Fruit fly (Drosophila melanogaster) whole organism, adult: ENCODE data around the gene Dhc64C.

Experiments
- CG11617 ChIP-seq: fragments of 200-800 bp; sonication (Bioruptor generic); optimal IDR thresholded peaks from 2 replicates; lab custom pipeline; 2017; ENCODE audit warnings: mild to moderate bottlenecking, missing biosample characterization, missing genetic modification reagents, missing genetic modification characterization
- CG12768 ChIP-seq: fragments of 200-800 bp; sonication (Bioruptor generic); optimal IDR thresholded peaks from 2 replicates; lab custom pipeline; 2017; ENCODE audit warnings: missing biosample characterization, missing genetic modification characterization, mild to moderate bottlenecking, moderate library complexity, missing genetic modification reagents
- CG14711 ChIP-seq: fragments of 200-800 bp; sonication (Bioruptor generic); optimal IDR thresholded peaks from 2 replicates; lab custom pipeline; 2018; ENCODE audit warnings: missing biosample characterization, mild to moderate bottlenecking, missing genetic modification characterization, moderate library complexity
- CG1620 ChIP-seq: fragments of 200-800 bp; sonication (Bioruptor generic); optimal IDR thresholded peaks from 2 replicates; lab custom pipeline; 2016; ENCODE audit warnings: missing biosample characterization, missing genetic modification characterization
- CG33017 ChIP-seq: fragments of 200-800 bp; sonication (Bioruptor generic); optimal IDR thresholded peaks from 2 replicates; lab custom pipeline; 2018; ENCODE audit warnings: missing biosample characterization, mild to moderate bottlenecking, missing genetic modification characterization, moderate library complexity
- CG5204 ChIP-seq: fragments of 200-800 bp; sonication (Bioruptor generic); optimal IDR thresholded peaks from 2 replicates; lab custom pipeline; 2016; ENCODE audit warnings: missing biosample characterization, missing genetic modification characterization
- CG7045 ChIP-seq: fragments of 200-800 bp; sonication (Bioruptor generic); optimal IDR thresholded peaks from 2 replicates; lab custom pipeline; 2017; ENCODE audit warnings: missing biosample characterization, mild to moderate bottlenecking, missing genetic modification characterization
- CG7101 ChIP-seq: fragments of 200-800 bp; sonication (Bioruptor generic); optimal IDR thresholded peaks from 2 replicates; lab custom pipeline; 2018; ENCODE audit warnings: missing biosample characterization, mild to moderate bottlenecking, missing genetic modification characterization, moderate library complexity
- Clk ChIP-seq: fragments of 200-800 bp; sonication (Bioruptor generic); optimal IDR thresholded peaks from 2 replicates; lab custom pipeline; 2017; ENCODE audit warnings: missing biosample characterization, missing genetic modification characterization
- Crg-1 ChIP-seq: fragments of 200-800 bp; sonication (Bioruptor generic); optimal IDR thresholded peaks from 2 replicates; lab custom pipeline; 2016; ENCODE audit warnings: missing biosample characterization, missing genetic modification characterization
- Hr96 ChIP-seq: fragments of 200-800 bp; sonication (Bioruptor generic); optimal IDR thresholded peaks from 2 replicates; lab custom pipeline; 2016; ENCODE audit warnings: missing biosample characterization, missing genetic modification characterization
- Mnt ChIP-seq: fragments of 200-800 bp; sonication (Bioruptor generic); optimal IDR thresholded peaks from 2 replicates; lab custom pipeline; 2016; ENCODE audit warnings: missing biosample characterization, mild to moderate bottlenecking, missing genetic modification characterization
- bab1 ChIP-seq: fragments of 200-800 bp; sonication (Bioruptor generic); optimal IDR thresholded peaks from 3 replicates; lab custom pipeline; 2019; ENCODE audit warnings: missing biosample characterization, mild to moderate bottlenecking, missing genetic modification characterization, moderate library complexity
- cic ChIP-seq: fragments of 200-800 bp; sonication (Bioruptor generic); optimal IDR thresholded peaks from 2 replicates; lab custom pipeline; 2017; ENCODE audit warnings: missing biosample characterization, mild to moderate bottlenecking, missing genetic modification characterization, moderate library complexity
- cnc ChIP-seq, 2 experiments: fragments of >200 bp; optimal IDR thresholded peaks; 2 replicates each; lab custom pipeline; 2017
- kay ChIP-seq: fragments of 200-800 bp; sonication (Bioruptor generic); peaks from one replicate; lab custom pipeline; 2016; ENCODE audit warnings: missing biosample characterization, missing genetic modification characterization, borderline replicate concordance
- ovo ChIP-seq: fragments of 200-800 bp; sonication (Bioruptor generic); optimal IDR thresholded peaks from 2 replicates; lab custom pipeline; 2016; ENCODE audit warnings: missing biosample characterization, missing genetic modification characterization
- pad ChIP-seq: fragments of 200-800 bp; sonication (Bioruptor generic); optimal IDR thresholded peaks from 3 replicates; lab custom pipeline; 2017; ENCODE audit warnings: missing biosample characterization, missing genetic modification characterization, mild to moderate bottlenecking, moderate library complexity, missing genetic modification reagents
- tj ChIP-seq: fragments of 200-800 bp; sonication (Bioruptor generic); optimal IDR thresholded peaks from 3 replicates; lab custom pipeline; 2017; ENCODE audit warnings: missing biosample characterization, mild to moderate bottlenecking, missing genetic modification characterization, moderate library complexity
- toe ChIP-seq: fragments of 200-800 bp; sonication (Bioruptor generic); optimal IDR thresholded peaks from 2 replicates; lab custom pipeline; 2016; ENCODE audit warnings: missing biosample characterization, missing genetic modification characterization

Dhc64C gene

DNA sequence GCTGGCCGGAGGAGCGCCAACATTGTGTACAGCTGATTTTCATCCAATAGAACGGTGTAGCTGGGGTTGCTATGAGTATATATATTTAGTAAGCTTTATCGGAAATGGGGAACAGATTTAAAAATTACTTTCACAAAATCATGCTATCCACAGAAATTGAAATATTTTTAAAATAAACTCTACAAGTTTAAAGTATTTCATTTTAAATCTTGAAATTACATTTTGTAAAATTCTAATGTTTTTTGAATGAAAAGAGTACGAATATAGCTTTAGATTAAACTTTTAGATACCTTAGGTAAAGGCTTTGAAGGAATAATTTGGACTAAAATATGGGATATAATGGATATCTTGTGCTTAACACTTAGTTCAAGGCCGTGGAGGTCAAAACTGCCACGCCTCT lies 18.2 kb downstream of the Dhc64C start, which contains the start of gene CG18808:
Gene CG18808, minus strand, starts transcription at position 101 of the 400 bp plus-strand sequence.
- TF ChIP-seq CG14711 (tag; lab: Kevin White, UChicago) = no peak
- TF ChIP-seq pad (GFP tag; lab: Kevin White, UChicago) = no peak
- no peak for TF ChIP-seq ovo
- TF ChIP-seq CG11617 = no peak
- TF ChIP-seq bab1 (GFP tag; lab: Kevin White, UChicago) = no peak

DNA sequence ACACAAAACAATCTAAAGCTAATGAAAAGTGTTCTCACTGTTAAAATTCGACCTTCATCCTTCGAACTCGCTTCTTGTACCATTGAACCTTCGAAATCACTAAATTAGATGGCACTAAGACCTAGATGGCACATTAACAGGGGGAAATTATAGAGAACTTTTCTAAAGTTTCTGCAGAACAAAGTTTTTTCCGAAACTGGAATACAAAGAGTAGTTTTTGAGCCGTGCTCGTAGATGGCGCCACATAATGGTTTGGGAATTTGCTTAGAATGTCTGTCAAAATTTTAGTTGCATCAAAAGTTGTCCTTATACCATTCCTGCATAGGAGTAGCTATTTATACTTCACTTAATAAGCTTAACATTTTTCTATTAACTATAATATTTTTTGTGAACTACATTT lies 19.7 kb downstream of the Dhc64C start:
- no peak for TF ChIP-seq CG7045 (GFP tag; lab: Kevin White, UChicago)
- no peak for TF ChIP-seq CG33017 (tag; lab: Kevin White, UChicago)
- no peak for TF ChIP-seq CG14711 (tag; lab: Kevin White, UChicago)
- no peak for TF ChIP-seq cnc (optimal IDR thresholded peaks at IDR 0.05; lab: Kevin White, UChicago)
- no peak for TF ChIP-seq CG7101 (tag; lab: Kevin White, UChicago)
- TF ChIP-seq CG11617 = no peak
- TF ChIP-seq pad (GFP tag; lab: Kevin White, UChicago) = no peak
- TF ChIP-seq toe (GFP tag; lab: Kevin White, UChicago) = no peak
- no peak for TF ChIP-seq bab1 (GFP tag; lab: Kevin White, UChicago)
- TF ChIP-seq tj (GFP tag; lab: Kevin White, UChicago) = no peak
- no peak for TF ChIP-seq Clk
- no peak for TF ChIP-seq Crg-1 (GFP tag; lab: Kevin White, UChicago)
- no peak for TF ChIP-seq cic (GFP tag; lab: Kevin White, UChicago)
- no peak for TF ChIP-seq Hr96 (GFP tag; lab: Kevin White, UChicago)

DNA sequence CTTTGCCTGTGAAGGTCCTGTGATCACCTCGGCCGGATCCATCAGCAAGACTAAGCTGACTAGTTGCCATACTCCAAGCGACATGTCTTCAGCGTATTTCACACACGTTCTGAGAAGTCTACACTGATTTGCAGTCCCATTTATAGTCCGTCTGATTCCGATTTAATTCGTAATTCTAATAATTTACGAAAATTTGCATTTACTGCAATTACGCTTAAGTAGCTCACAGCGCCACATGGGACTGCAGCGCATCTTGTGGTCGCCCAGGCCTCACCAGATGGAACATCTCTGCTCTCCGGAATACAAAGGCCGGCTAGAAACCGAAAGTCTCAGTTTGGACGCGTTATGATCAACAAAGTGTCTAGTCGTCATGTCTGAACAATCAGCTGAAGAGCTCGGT lies 20.3 kb downstream of the Dhc64C start, which contains the start of gene CG7509:
Gene CG7509, minus strand, starts transcription at position 101 of the 400 bp plus-strand sequence.
- TF ChIP-seq CG11617 (no peak), Hr96 (GFP tag; lab: Kevin White, UChicago) (no peak), CG14711 (tag; lab: Kevin White, UChicago) (no peak), CG12768 (no peak), CG7045 (GFP tag; lab: Kevin White, UChicago) (no peak), Crg-1 (GFP tag; lab: Kevin White, UChicago) (no peak)

DNA sequence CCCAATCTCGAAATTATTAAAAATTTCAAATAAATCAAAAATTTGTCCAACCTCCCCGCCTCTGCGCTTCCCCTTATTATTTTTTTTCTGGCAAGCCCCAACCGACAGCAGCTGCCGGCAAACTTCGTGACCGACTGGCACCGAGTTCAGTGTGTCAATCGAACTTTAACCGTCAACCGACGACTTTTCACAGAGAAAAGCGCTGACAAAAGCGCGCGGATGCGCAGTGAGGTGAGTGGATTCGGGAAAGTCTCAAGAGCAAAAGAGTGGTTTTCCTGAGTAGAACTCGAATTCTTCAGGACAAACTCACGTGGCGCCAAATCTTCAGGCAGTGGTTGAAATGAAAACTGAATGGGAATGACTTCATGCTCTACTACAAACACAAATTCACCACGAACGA lies 24.8 kb downstream of the Dhc64C start:
- TF ChIP-seq kay (GFP tag; lab: Kevin White, UChicago) = no peak
- no peak for TF ChIP-seq CG5204
- no peak for TF ChIP-seq CG12768
- TF ChIP-seq CG14711 (tag; lab: Kevin White, UChicago) = no peak
- no peak for TF ChIP-seq Clk
- TF ChIP-seq Crg-1 (GFP tag; lab: Kevin White, UChicago) = no peak
- no peak for TF ChIP-seq CG7101 (tag; lab: Kevin White, UChicago)
- TF ChIP-seq bab1 (GFP tag; lab: Kevin White, UChicago) = no peak
- TF ChIP-seq Mnt (GFP tag; lab: Kevin White, UChicago) = no peak
- no peak for TF ChIP-seq CG1620 (GFP tag; lab: Kevin White, UChicago)
- no peak for TF ChIP-seq cnc (optimal IDR thresholded peaks at IDR 0.05; lab: Kevin White, UChicago)
- TF ChIP-seq CG33017 (tag; lab: Kevin White, UChicago) = no peak
- TF ChIP-seq cic (GFP tag; lab: Kevin White, UChicago) = no peak
- no peak for TF ChIP-seq toe (GFP tag; lab: Kevin White, UChicago)
- TF ChIP-seq ovo = no peak
- no peak for TF ChIP-seq pad (GFP tag; lab: Kevin White, UChicago)
- no peak for TF ChIP-seq tj (GFP tag; lab: Kevin White, UChicago)
- no peak for TF ChIP-seq CG7045 (GFP tag; lab: Kevin White, UChicago)
- TF ChIP-seq Hr96 (GFP tag; lab: Kevin White, UChicago) = no peak
- TF ChIP-seq CG11617 = no peak

DNA sequence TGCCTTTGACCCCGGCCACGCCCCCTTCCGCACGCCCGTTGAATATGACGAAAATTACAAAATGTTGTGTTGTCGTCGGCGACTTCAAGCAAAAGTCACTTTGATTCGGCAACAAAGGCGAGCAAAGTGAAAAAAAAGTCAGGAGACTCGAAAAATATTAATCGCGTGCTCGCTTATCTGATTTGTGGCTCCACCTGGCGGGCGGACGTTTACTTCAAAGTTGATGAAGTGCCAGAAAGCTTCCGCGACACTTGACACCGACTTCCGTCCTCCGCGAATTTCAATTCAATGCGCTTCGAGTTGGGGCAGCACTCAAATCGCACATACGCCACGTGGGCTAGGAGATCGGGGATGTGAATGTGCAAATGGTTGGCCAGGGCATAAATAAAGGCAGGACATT lies 49.1 kb downstream of the Dhc64C start:
- no peak for TF ChIP-seq CG1620 (GFP tag; lab: Kevin White, UChicago)

DNA sequence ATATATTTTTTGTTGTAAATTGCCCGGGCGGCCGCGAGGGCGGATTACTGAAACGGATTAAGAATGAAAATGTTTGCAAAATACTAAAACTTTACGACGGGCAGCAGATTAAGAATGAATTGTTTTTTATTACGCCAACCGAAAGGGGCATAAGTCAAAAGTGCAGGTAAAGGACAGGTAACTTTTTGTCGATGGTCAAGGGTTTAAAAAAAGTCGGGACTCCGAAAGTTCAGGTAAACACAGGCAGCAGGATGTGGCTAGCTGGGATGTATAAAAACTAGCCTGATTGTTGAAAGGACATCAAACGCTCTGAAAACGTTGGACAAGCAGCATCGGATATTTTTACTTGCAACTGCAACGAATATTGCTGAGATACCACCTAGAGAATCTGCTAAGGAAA lies 67.9 kb downstream of the Dhc64C start, which contains the start of gene CG13711:
Gene CG13711, plus strand, starts transcription at position 301 of the 400 bp plus-strand sequence.
- TF ChIP-seq CG5204 (no peak), CG33017 (tag; lab: Kevin White, UChicago) (no peak), cic (GFP tag; lab: Kevin White, UChicago) (no peak), CG11617 (no peak), CG12768 (no peak), CG14711 (tag; lab: Kevin White, UChicago) (no peak), CG7101 (tag; lab: Kevin White, UChicago) (no peak), ovo (no peak), kay (GFP tag; lab: Kevin White, UChicago) (no peak), CG7045 (GFP tag; lab: Kevin White, UChicago) (no peak)
